Worm (Caenorhabditis elegans) whole organism, L4 larva: ENCODE measurements around the gene srlf-2.

Experiments used
- F26F4.8 ChIP-seq: fragments of 200-800 bp; sonication (Bioruptor generic); conservative IDR thresholded peaks from 2 replicates; pipeline ENCODE4 v1.3.6; 2022; ENCODE audit warnings: missing genetic modification characterization, missing compliant biosample characterization
- F49E8.2 ChIP-seq: sonication (generic microtip); optimal IDR thresholded peaks from 2 replicates; lab custom pipeline; 2016; ENCODE audit warnings: missing compliant biosample characterization, mild to moderate bottlenecking, missing genetic modification characterization, borderline replicate concordance
- R02D3.7 ChIP-seq: fragments of 150-350 bp; sonication (generic microtip); optimal IDR thresholded peaks from 3 replicates; lab custom pipeline; 2014; ENCODE audit warnings: missing biosample characterization, missing genetic modification characterization
- T26A8.4 ChIP-seq: fragments of 200-800 bp; sonication (Bioruptor generic); IDR thresholded peaks from 2 replicates; pipeline ENCODE4 v1.3.6; 2022; ENCODE audit warnings: missing genetic modification characterization, missing compliant biosample characterization
- Y105C5A.15 ChIP-seq: fragments of 200-800 bp; sonication (Bioruptor generic); IDR thresholded peaks from 2 replicates; pipeline ENCODE4 v1.3.6; 2022; ENCODE audit warnings: missing genetic modification characterization, missing compliant biosample characterization
- Y5F2A.4 ChIP-seq: fragments of 200-800 bp; sonication (Bioruptor generic); optimal IDR thresholded peaks from 2 replicates; lab custom pipeline; 2018; ENCODE audit warnings: mild to moderate bottlenecking, missing genetic modification characterization, missing compliant biosample characterization
- Y75B8A.6 ChIP-seq: fragments of 200-800 bp; sonication (Bioruptor generic); IDR thresholded peaks from 2 replicates; pipeline ENCODE4 v1.3.6; 2022; ENCODE audit warnings: missing genetic modification reagents, missing genetic modification characterization, missing compliant biosample characterization
- aly-2 ChIP-seq: sonication (generic microtip); optimal IDR thresholded peaks from 2 replicates; lab custom pipeline; 2018; ENCODE audit warnings: missing biosample characterization, missing genetic modification characterization
- ceh-32 ChIP-seq: sonication (generic microtip); optimal IDR thresholded peaks from 2 replicates; lab custom pipeline; 2016; ENCODE audit warnings: mild to moderate bottlenecking, missing genetic modification characterization, missing compliant biosample characterization; ENCODE audit not compliant: poor library complexity
- ceh-44 ChIP-seq: fragments of 200-800 bp; sonication (Bioruptor generic); IDR thresholded peaks from 2 replicates; pipeline ENCODE4 v1.3.6; 2022; ENCODE audit warnings: missing genetic modification reagents, missing genetic modification characterization, missing compliant biosample characterization
- ceh-62 ChIP-seq: sonication (generic microtip); optimal IDR thresholded peaks from 2 replicates; lab custom pipeline; 2017; ENCODE audit warnings: missing biosample characterization, missing genetic modification characterization
- cey-2 ChIP-seq: sonication (generic microtip); optimal IDR thresholded peaks from 3 replicates; lab custom pipeline; 2017; ENCODE audit warnings: missing genetic modification characterization, mild to moderate bottlenecking, missing compliant biosample characterization, antibody characterized with exemption, borderline replicate concordance; ENCODE audit not compliant: insufficient read depth
- daf-16 ChIP-seq, 3 experiments: sonication (generic microtip); optimal IDR thresholded peaks; 2 replicates each; lab custom pipeline; 2016 to 2017; ENCODE audit warnings: missing genetic modification characterization in 3 of 3, missing genetic modification reagents in 3 of 3, mild to moderate bottlenecking in 2 of 3, missing compliant biosample characterization in 2 of 3, missing biosample characterization in 1 of 3, moderate library complexity in 1 of 3
- dmd-6 ChIP-seq: fragments of 200-800 bp; sonication (Bioruptor generic); IDR thresholded peaks from 2 replicates; pipeline ENCODE4 v1.3.6; 2022; ENCODE audit warnings: missing genetic modification reagents, missing genetic modification characterization, missing compliant biosample characterization
- dmd-8 ChIP-seq: fragments of 200-800 bp; sonication (Bioruptor generic); IDR thresholded peaks from 2 replicates; pipeline ENCODE4 v1.3.6; 2022; ENCODE audit warnings: missing genetic modification characterization, missing compliant biosample characterization
- duxl-1 ChIP-seq: sonication (generic microtip); optimal IDR thresholded peaks from 2 replicates; lab custom pipeline; 2016; ENCODE audit warnings: mild to moderate bottlenecking, missing genetic modification characterization, moderate library complexity, missing compliant biosample characterization; ENCODE audit not compliant: poor library complexity
- dve-1 ChIP-seq: sonication (generic microtip); optimal IDR thresholded peaks from 2 replicates; lab custom pipeline; 2017; ENCODE audit warnings: antibody characterized with exemption, mild to moderate bottlenecking, missing genetic modification characterization, missing compliant biosample characterization; ENCODE audit not compliant: insufficient read depth
- fkh-10 ChIP-seq: fragments of 150-350 bp; optimal IDR thresholded peaks from 2 replicates; lab custom pipeline; 2014; ENCODE audit warnings: missing biosample characterization, missing genetic modification reagents, missing genetic modification characterization
- hlh-11 ChIP-seq: fragments of 200-800 bp; sonication (Bioruptor generic); optimal IDR thresholded peaks from 2 replicates; lab custom pipeline; 2018; ENCODE audit warnings: mild to moderate bottlenecking, missing genetic modification characterization, missing compliant biosample characterization
- hlh-30 ChIP-seq: sonication (generic microtip); optimal IDR thresholded peaks from 2 replicates; lab custom pipeline; 2017; ENCODE audit warnings: antibody characterized with exemption, mild to moderate bottlenecking, missing genetic modification characterization, missing compliant biosample characterization; ENCODE audit not compliant: insufficient read depth
- jun-1 ChIP-seq: fragments of 150-350 bp; optimal IDR thresholded peaks from 2 replicates; lab custom pipeline; 2014; ENCODE audit warnings: missing biosample characterization, missing genetic modification reagents, missing genetic modification characterization
- lim-7 ChIP-seq: fragments of 200-800 bp; sonication (Bioruptor generic); IDR thresholded peaks from 2 replicates; pipeline ENCODE4 v1.3.6; 2022; ENCODE audit warnings: missing genetic modification characterization, missing compliant biosample characterization
- lin-15B ChIP-seq: fragments of 150-350 bp; sonication (generic microtip); optimal IDR thresholded peaks from 3 replicates; lab custom pipeline; 2014; ENCODE audit warnings: missing biosample characterization, missing genetic modification characterization
- lin-29 ChIP-seq: fragments of 200-800 bp; sonication (Bioruptor generic); IDR thresholded peaks from 2 replicates; pipeline ENCODE4 v1.3.6; 2022; ENCODE audit warnings: missing genetic modification reagents, missing genetic modification characterization, missing compliant biosample characterization
- lin-38 ChIP-seq: fragments of 200-800 bp; sonication (Bioruptor generic); IDR thresholded peaks from 2 replicates; pipeline ENCODE4 v1.3.6; 2022; ENCODE audit warnings: missing genetic modification reagents, missing genetic modification characterization, missing compliant biosample characterization
- lin-39 ChIP-seq: fragments of 150-350 bp; optimal IDR thresholded peaks from 2 replicates; lab custom pipeline; 2014; ENCODE audit warnings: missing biosample characterization, missing genetic modification reagents, missing genetic modification characterization
- madf-5 ChIP-seq, 2 experiments: fragments of 200-800 bp; sonication (Bioruptor generic); IDR thresholded peaks; 2 replicates each; pipeline ENCODE4 v1.3.6; 2022; ENCODE audit warnings: missing compliant biosample characterization in 2 of 2, missing genetic modification characterization in 2 of 2
- mdt-29 ChIP-seq: fragments of 200-800 bp; sonication (Bioruptor generic); IDR thresholded peaks from 2 replicates; pipeline ENCODE4 v1.3.6; 2022; ENCODE audit warnings: missing genetic modification reagents, missing genetic modification characterization, missing compliant biosample characterization
- mes-2 ChIP-seq: sonication (generic microtip); optimal IDR thresholded peaks from 2 replicates; lab custom pipeline; 2016; ENCODE audit warnings: missing genotype, mild to moderate bottlenecking, missing genetic modification characterization, missing compliant biosample characterization; ENCODE audit not compliant: poor library complexity, severe bottlenecking
- mxl-2 ChIP-seq: fragments of 200-800 bp; sonication (Bioruptor generic); conservative IDR thresholded peaks from 2 replicates; pipeline ENCODE4 v1.3.6; 2022; ENCODE audit warnings: missing genetic modification reagents, missing genetic modification characterization, missing compliant biosample characterization
- mxl-3 ChIP-seq: fragments of 200-800 bp; sonication (Bioruptor generic); optimal IDR thresholded peaks from 2 replicates; lab custom pipeline; 2018; ENCODE audit warnings: mild to moderate bottlenecking, missing genetic modification characterization, missing compliant biosample characterization
- nhr-10 ChIP-seq: fragments of 150-350 bp; optimal IDR thresholded peaks from 2 replicates; lab custom pipeline; 2014; ENCODE audit warnings: missing biosample characterization, missing genetic modification characterization
- nhr-102 ChIP-seq: sonication (generic microtip); optimal IDR thresholded peaks from 2 replicates; lab custom pipeline; 2016; ENCODE audit warnings: mild to moderate bottlenecking, missing genetic modification characterization, moderate library complexity, missing compliant biosample characterization
- nhr-11 ChIP-seq: fragments of 150-350 bp; optimal IDR thresholded peaks from 2 replicates; lab custom pipeline; 2014; ENCODE audit warnings: missing biosample characterization, missing genetic modification characterization
- nhr-111 ChIP-seq: fragments of 200-800 bp; sonication (Bioruptor generic); optimal IDR thresholded peaks from 2 replicates; lab custom pipeline; 2018; ENCODE audit warnings: mild to moderate bottlenecking, missing genetic modification characterization, missing compliant biosample characterization
- nhr-77 ChIP-seq: fragments of 150-350 bp; optimal IDR thresholded peaks from 2 replicates; lab custom pipeline; 2014; ENCODE audit warnings: missing biosample characterization, missing genetic modification characterization
- pha-4 ChIP-seq, 2 experiments: fragments of 150-350 bp in 1 of 2; fragments of 200-800 bp in 1 of 2; sonication (Bioruptor generic) in 1 of 2; IDR thresholded peaks in 1 of 2; optimal IDR thresholded peaks in 1 of 2; 2 replicates each; pipeline versions ENCODE4 v1.3.6 to Lab custom; 2014 to 2022; ENCODE audit warnings: missing genetic modification characterization in 2 of 2, missing genetic modification reagents in 2 of 2, missing biosample characterization in 1 of 2, missing compliant biosample characterization in 1 of 2
- saeg-2 ChIP-seq: fragments of 200-800 bp; sonication (Bioruptor generic); IDR thresholded peaks from 2 replicates; pipeline ENCODE4 v1.3.6; 2022; ENCODE audit warnings: missing genetic modification reagents, missing genetic modification characterization, missing compliant biosample characterization
- sdz-12 ChIP-seq: fragments of 200-800 bp; sonication (Bioruptor generic); optimal IDR thresholded peaks from 2 replicates; lab custom pipeline; 2018; ENCODE audit warnings: mild to moderate bottlenecking, missing genetic modification characterization, missing compliant biosample characterization
- unc-39 ChIP-seq: sonication (generic microtip); optimal IDR thresholded peaks from 2 replicates; lab custom pipeline; 2017; ENCODE audit warnings: missing biosample characterization, missing genetic modification characterization
- zfp-3 ChIP-seq: fragments of 200-800 bp; sonication (Bioruptor generic); conservative IDR thresholded peaks from 2 replicates; pipeline ENCODE4 v1.3.6; 2022; ENCODE audit warnings: missing genetic modification reagents, missing genetic modification characterization, missing compliant biosample characterization
- zip-2 ChIP-seq: fragments of 150-350 bp; optimal IDR thresholded peaks from 2 replicates; lab custom pipeline; 2014; ENCODE audit warnings: missing biosample characterization, missing genetic modification characterization

The srlf-2 gene

ce11 chrIV:8478516-8478915, 11.5 kb upstream of the srlf-2 start:
- TF ChIP-seq pha-4 (GFP tag; IDR thresholded peaks at IDR 0.05; lab: Robert Waterston, UW), result no peak
- no peak for TF ChIP-seq pha-4 (tag; optimal IDR thresholded peaks at IDR 0.05; lab: Kevin White, UChicago)
- no peak for TF ChIP-seq duxl-1 (tag; lab: Kevin White, UChicago)
- no peak for TF ChIP-seq ceh-44 (GFP tag; lab: Robert Waterston, UW)
- TF ChIP-seq zip-2, result no peak
- no peak for TF ChIP-seq hlh-11 (tag; lab: Kevin White, UChicago)
- no peak for TF ChIP-seq mdt-29 (GFP tag; lab: Robert Waterston, UW)
- TF ChIP-seq T26A8.4, result 0 out of 2 replicates have a peak, but pooled peaks have one; percentile 60
- no peak for TF ChIP-seq lin-29 (GFP tag; lab: Robert Waterston, UW)
- no peak for TF ChIP-seq lin-15B (tag; lab: Kevin White, UChicago)
- TF ChIP-seq nhr-102 (tag; lab: Kevin White, UChicago), result no peak
- TF ChIP-seq dmd-8 (GFP tag; lab: Robert Waterston, UW), result no peak
- no peak for TF ChIP-seq mes-2
- TF ChIP-seq F26F4.8 (GFP tag; lab: Robert Waterston, UW), result no peak
- no peak for TF ChIP-seq mxl-3
- TF ChIP-seq zfp-3 (GFP tag; lab: Robert Waterston, UW), result no peak
- TF ChIP-seq F49E8.2 (tag; lab: Kevin White, UChicago), result no peak
- TF ChIP-seq madf-5 (GFP tag; IDR thresholded peaks at IDR 0.05; lab: Robert Waterston, UW), result no peak
- TF ChIP-seq fkh-10, result no peak
- peak in 1 of 2 experiments; percentile 78 for TF ChIP-seq daf-16 (GFP tag; optimal IDR thresholded peaks at IDR 0.05; lab: Kevin White, UChicago)
- no peak for TF ChIP-seq daf-16 (tag; optimal IDR thresholded peaks at IDR 0.05; lab: Kevin White, UChicago)
- TF ChIP-seq aly-2 (tag; lab: Kevin White, UChicago), result no peak
- TF ChIP-seq cey-2 (tag; lab: Kevin White, UChicago), result no peak
- TF ChIP-seq R02D3.7 (tag; lab: Kevin White, UChicago), result no peak
- TF ChIP-seq unc-39 (tag; lab: Kevin White, UChicago), result no peak
- no peak for TF ChIP-seq lin-39 (tag; lab: Kevin White, UChicago)
- no peak for TF ChIP-seq lin-38 (GFP tag; lab: Robert Waterston, UW)
- no peak for TF ChIP-seq sdz-12 (GFP tag; lab: Kevin White, UChicago)
- no peak for TF ChIP-seq ceh-32 (tag; lab: Kevin White, UChicago)
- TF ChIP-seq Y105C5A.15, result no peak
- TF ChIP-seq Y75B8A.6 (GFP tag; lab: Robert Waterston, UW), result 0 out of 2 replicates have a peak, but pooled peaks have one; percentile 15
- TF ChIP-seq dve-1 (tag; lab: Kevin White, UChicago), result no peak
- TF ChIP-seq nhr-111 (GFP tag; lab: Kevin White, UChicago), result no peak
- TF ChIP-seq dmd-6 (GFP tag; lab: Robert Waterston, UW), result no peak
- no peak for TF ChIP-seq nhr-77 (tag; lab: Kevin White, UChicago)
- TF ChIP-seq lim-7 (GFP tag; lab: Robert Waterston, UW), result 0 out of 2 replicates have a peak, but pooled peaks have one; percentile 24
- no peak for TF ChIP-seq jun-1 (tag; lab: Kevin White, UChicago)
- TF ChIP-seq Y5F2A.4 (GFP tag; lab: Kevin White, UChicago), result no peak
- TF ChIP-seq, all 104 proteins: peak for 4

- TF ChIP-seq dmd-6 (GFP tag; lab: Robert Waterston, UW), result no peak
- TF ChIP-seq hlh-30 (tag; lab: Kevin White, UChicago), result no peak
- TF ChIP-seq nhr-11, result no peak
- TF ChIP-seq mxl-3, result no peak
- no peak for TF ChIP-seq dve-1 (tag; lab: Kevin White, UChicago)
- TF ChIP-seq Y75B8A.6 (GFP tag; lab: Robert Waterston, UW), result no peak
- TF ChIP-seq nhr-10 (tag; lab: Kevin White, UChicago), result no peak
- TF ChIP-seq nhr-102 (tag; lab: Kevin White, UChicago), result no peak
- TF ChIP-seq mxl-2, result no peak
- no peak for TF ChIP-seq ceh-62 (tag; lab: Kevin White, UChicago)
- TF ChIP-seq saeg-2 (GFP tag; lab: Robert Waterston, UW), result no peak
- no peak for TF ChIP-seq lin-38 (GFP tag; lab: Robert Waterston, UW)
- no peak for TF ChIP-seq lin-29 (GFP tag; lab: Robert Waterston, UW)
- no peak for TF ChIP-seq Y5F2A.4 (GFP tag; lab: Kevin White, UChicago)
- TF ChIP-seq, all 104 proteins: peak for 0
Measured at ce11 chrIV:8479346-8479745, 10.7 kb upstream of the srlf-2 start, which contains the start of gene hlh-12. Gene hlh-12 (minus strand): TSS chrIV:8479446.
